Worm (Caenorhabditis elegans): Measurements from ENCODE around the gene C14E2.3.

ce11 chrX:1821235-1821634, 9.9 kb upstream of the C14E2.3 start, which contains the start of gene C14E2.4:
- TF ChIP-seq sea-1 (GFP tag; conservative IDR thresholded peaks at IDR 0.05) (no peak), flt-1 (GFP tag; IDR thresholded peaks at IDR 0.05) (no peak), hnd-1 (tag; optimal IDR thresholded peaks at IDR 0.05) (no peak), ama-1 (optimal IDR thresholded peaks at IDR 0.05) (no peak), scrt-1 (GFP tag; IDR thresholded peaks at IDR 0.05) (no peak), hmbx-1 (tag; optimal IDR thresholded peaks at IDR 0.05) (no peak), tra-4 (tag; optimal IDR thresholded peaks at IDR 0.05) (no peak), hmg-4 (GFP tag; optimal IDR thresholded peaks at IDR 0.05) (no peak), ceh-13 (GFP tag; optimal IDR thresholded peaks at IDR 0.05) (no peak)

All from whole organism, early embryonic.